Fruit fly (Drosophila melanogaster) whole organism, embryonic: Measurements from ENCODE around the gene CG4270.

Experiments
- Atf3 ChIP-seq: fragments of 200-800 bp; sonication (Bioruptor generic); optimal IDR thresholded peaks from 3 replicates; lab custom pipeline; 2016; ENCODE audit warnings: missing biosample characterization, missing genetic modification characterization
- Awh ChIP-seq: fragments of 200-800 bp; sonication (Bioruptor generic); IDR thresholded peaks from 2 replicates; pipeline ENCODE4, ENCODE4 v1.3.6; 2022; ENCODE audit warnings: missing biosample characterization, missing genetic modification characterization
- Bdp1 ChIP-seq: fragments of 200-800 bp; sonication (Bioruptor generic); optimal IDR thresholded peaks from 3 replicates; lab custom pipeline; 2016; ENCODE audit warnings: missing biosample characterization, missing genetic modification characterization
- CG10431 ChIP-seq: fragments of 200-800 bp; sonication (Bioruptor generic); optimal IDR thresholded peaks from 3 replicates; lab custom pipeline; 2018; ENCODE audit warnings: missing biosample characterization, mild to moderate bottlenecking, missing genetic modification characterization
- CG11456 ChIP-seq: fragments of 200-800 bp; sonication (Bioruptor generic); IDR thresholded peaks from 3 replicates; pipeline ENCODE4 v1.3.6; 2022; ENCODE audit warnings: missing biosample characterization, missing genetic modification characterization
- CG1233 ChIP-seq: fragments of 200-800 bp; sonication (Bioruptor generic); optimal IDR thresholded peaks from 4 replicates; lab custom pipeline; 2018; ENCODE audit warnings: missing biosample characterization, mild to moderate bottlenecking, missing genetic modification characterization
- CG15514 ChIP-seq: fragments of 200-800 bp; sonication (Bioruptor generic); optimal IDR thresholded peaks from 3 replicates; lab custom pipeline; 2017; ENCODE audit warnings: missing biosample characterization, missing genetic modification characterization, mild to moderate bottlenecking, moderate library complexity, missing genetic modification reagents
- CG16779 ChIP-seq: fragments of 200-800 bp; sonication (Bioruptor generic); IDR thresholded peaks from 2 replicates; pipeline ENCODE4 v1.3.6; 2022; ENCODE audit warnings: missing biosample characterization, missing genetic modification characterization
- CG17829 ChIP-seq: fragments of 200-800 bp; optimal IDR thresholded peaks from 2 replicates; lab custom pipeline; 2019; ENCODE audit warnings: missing biosample characterization, mild to moderate bottlenecking, missing genetic modification characterization, moderate library complexity
- CG17912 ChIP-seq: fragments of 200-800 bp; sonication (Bioruptor generic); optimal IDR thresholded peaks from 2 replicates; lab custom pipeline; 2018; ENCODE audit warnings: missing biosample characterization, mild to moderate bottlenecking, missing genetic modification characterization
- CG2202 ChIP-seq: fragments of 200-800 bp; sonication (Bioruptor generic); optimal IDR thresholded peaks from 2 replicates; lab custom pipeline; 2018; ENCODE audit warnings: missing biosample characterization, mild to moderate bottlenecking, missing genetic modification characterization
- CG6654 ChIP-seq: fragments of 200-800 bp; sonication (Bioruptor generic); optimal IDR thresholded peaks from 2 replicates; lab custom pipeline; 2017; ENCODE audit warnings: missing biosample characterization, mild to moderate bottlenecking, missing genetic modification characterization
- CG8388 ChIP-seq: fragments of 200-800 bp; sonication (Bioruptor generic); optimal IDR thresholded peaks from 2 replicates; lab custom pipeline; 2019; ENCODE audit warnings: missing biosample characterization, mild to moderate bottlenecking, missing genetic modification characterization, moderate library complexity
- CG9215 ChIP-seq: fragments of 200-800 bp; sonication (Bioruptor generic); IDR thresholded peaks from 2 replicates; pipeline ENCODE4 v1.3.6; 2022; ENCODE audit warnings: missing biosample characterization, missing genetic modification characterization
- CG9609 ChIP-seq: fragments of 200-800 bp; sonication (Bioruptor generic); optimal IDR thresholded peaks from 3 replicates; lab custom pipeline; 2016; ENCODE audit warnings: missing biosample characterization, missing genetic modification characterization
- CG9797 ChIP-seq: fragments of 200-800 bp; sonication (Bioruptor generic); optimal IDR thresholded peaks from 3 replicates; lab custom pipeline; 2018; ENCODE audit warnings: missing biosample characterization, mild to moderate bottlenecking, missing genetic modification characterization
- D ChIP-seq, 2 experiments: fragments of 200-800 bp in 1 of 2; fragments of >200 bp in 1 of 2; sonication (Bioruptor generic) in 1 of 2; optimal IDR thresholded peaks; 2 replicates in 1 of 2; 3 replicates in 1 of 2; lab custom pipeline; 2017; ENCODE audit warnings: mild to moderate bottlenecking in 1 of 2, missing biosample characterization in 1 of 2, missing genetic modification characterization in 1 of 2, missing genetic modification reagents in 1 of 2
- Ets97D ChIP-seq: fragments of 200-800 bp; sonication (Bioruptor generic); optimal IDR thresholded peaks from 3 replicates; lab custom pipeline; 2016; ENCODE audit warnings: missing biosample characterization, missing genetic modification characterization
- Hmr ChIP-seq: fragments of 200-800 bp; sonication (Bioruptor generic); optimal IDR thresholded peaks from 3 replicates; lab custom pipeline; 2017; ENCODE audit warnings: mild to moderate bottlenecking, missing biosample characterization, missing genetic modification reagents, missing genetic modification characterization
- Kr ChIP-seq: fragments of 200-800 bp; sonication (Bioruptor generic); optimal IDR thresholded peaks from 2 replicates; lab custom pipeline; 2017; ENCODE audit warnings: missing biosample characterization, mild to moderate bottlenecking, missing genetic modification characterization
- Mad ChIP-seq: fragments of 200-800 bp; sonication (Bioruptor generic); optimal IDR thresholded peaks from 2 replicates; lab custom pipeline; 2016; ENCODE audit warnings: missing biosample characterization, missing genetic modification characterization
- Myb ChIP-seq: fragments of 200-800 bp; sonication (Bioruptor generic); optimal IDR thresholded peaks from 2 replicates; lab custom pipeline; 2016; ENCODE audit warnings: missing biosample characterization, missing genetic modification characterization
- Neu2 ChIP-seq: fragments of 200-800 bp; sonication (Bioruptor generic); optimal IDR thresholded peaks from 3 replicates; lab custom pipeline; 2016; ENCODE audit warnings: missing biosample characterization, missing genetic modification characterization, borderline replicate concordance
- Scr ChIP-seq: fragments of 200-800 bp; sonication (Bioruptor generic); IDR thresholded peaks from 2 replicates; pipeline ENCODE4 v1.3.6; 2022; ENCODE audit warnings: missing biosample characterization, missing genetic modification characterization; ENCODE audit not compliant: partially characterized antibody
- Sox100B ChIP-seq: fragments of 200-800 bp; sonication (Bioruptor generic); optimal IDR thresholded peaks from 3 replicates; lab custom pipeline; 2018; ENCODE audit warnings: missing biosample characterization, mild to moderate bottlenecking, missing genetic modification characterization
- abd-A ChIP-seq: fragments of 200-800 bp; sonication (Bioruptor generic); optimal IDR thresholded peaks from 3 replicates; lab custom pipeline; 2019; ENCODE audit warnings: missing biosample characterization, mild to moderate bottlenecking, missing genetic modification characterization, moderate library complexity
- bcd ChIP-seq: fragments of 200-800 bp; sonication (Bioruptor generic); optimal IDR thresholded peaks from 2 replicates; lab custom pipeline; 2017; ENCODE audit warnings: missing biosample characterization, mild to moderate bottlenecking, missing genetic modification characterization
- disco-r ChIP-seq: fragments of 200-800 bp; sonication (Bioruptor generic); optimal IDR thresholded peaks from 2 replicates; lab custom pipeline; 2016; ENCODE audit warnings: missing biosample characterization, missing genetic modification characterization
- dmrt99B ChIP-seq: fragments of 200-800 bp; sonication (Bioruptor generic); optimal IDR thresholded peaks from 2 replicates; lab custom pipeline; 2018; ENCODE audit warnings: missing biosample characterization, mild to moderate bottlenecking, missing genetic modification characterization, moderate library complexity
- esg ChIP-seq: fragments of 200-800 bp; sonication (Bioruptor generic); conservative IDR thresholded peaks from 2 replicates; pipeline ENCODE4 v1.3.6; 2022; ENCODE audit warnings: missing biosample characterization, missing genetic modification characterization
- eve ChIP-seq, 2 experiments: fragments of >200 bp; optimal IDR thresholded peaks; 2 replicates each; lab custom pipeline; 2017; ENCODE audit warnings: missing biosample characterization in 2 of 2, missing genetic modification characterization in 2 of 2
- ewg ChIP-seq: fragments of 200-800 bp; sonication (Bioruptor generic); optimal IDR thresholded peaks from 3 replicates; lab custom pipeline; 2017; ENCODE audit warnings: mild to moderate bottlenecking, missing biosample characterization, missing genetic modification reagents, missing genetic modification characterization
- gcm2 ChIP-seq: fragments of 200-800 bp; sonication (Bioruptor generic); optimal IDR thresholded peaks from 2 replicates; lab custom pipeline; 2016; ENCODE audit warnings: missing biosample characterization, missing genetic modification characterization
- hb ChIP-seq: fragments of 200-800 bp; sonication (Bioruptor generic); IDR thresholded peaks from 3 replicates; pipeline ENCODE4 v1.3.6; 2022; ENCODE audit warnings: missing biosample characterization, missing genetic modification characterization; ENCODE audit not compliant: partially characterized antibody
- hth ChIP-seq: fragments of >200 bp; optimal IDR thresholded peaks from 2 replicates; lab custom pipeline; 2017; ENCODE audit warnings: inconsistent platforms
- ind ChIP-seq: fragments of 200-800 bp; sonication (Bioruptor generic); optimal IDR thresholded peaks from 3 replicates; lab custom pipeline; 2016; ENCODE audit warnings: missing biosample characterization, missing genetic modification characterization
- kah ChIP-seq: fragments of 200-800 bp; sonication (Bioruptor generic); optimal IDR thresholded peaks from 2 replicates; lab custom pipeline; 2018; ENCODE audit warnings: missing biosample characterization, mild to moderate bottlenecking, missing genetic modification characterization
- lab ChIP-seq: fragments of 200-800 bp; sonication (Bioruptor generic); optimal IDR thresholded peaks from 3 replicates; lab custom pipeline; 2017; ENCODE audit warnings: missing biosample characterization, missing genetic modification characterization, mild to moderate bottlenecking, moderate library complexity, missing genetic modification reagents
- lmd ChIP-seq: fragments of 200-800 bp; sonication (Bioruptor generic); IDR thresholded peaks from 2 replicates; pipeline ENCODE4 v1.3.6; 2022; ENCODE audit warnings: missing biosample characterization, missing genetic modification characterization
- onecut ChIP-seq: fragments of 200-800 bp; sonication (Bioruptor generic); IDR thresholded peaks from 2 replicates; pipeline ENCODE4 v1.3.6; 2022; ENCODE audit warnings: missing biosample characterization, missing genetic modification characterization
- pho ChIP-seq: fragments of 200-800 bp; sonication (Bioruptor generic); optimal IDR thresholded peaks from 2 replicates; lab custom pipeline; 2016; ENCODE audit warnings: missing biosample characterization, missing genetic modification characterization
- phol ChIP-seq: fragments of 200-800 bp; sonication (Bioruptor generic); optimal IDR thresholded peaks from 3 replicates; lab custom pipeline; 2018; ENCODE audit warnings: missing biosample characterization, mild to moderate bottlenecking, missing genetic modification characterization, moderate library complexity
- pzg ChIP-seq: fragments of 200-800 bp; sonication (Bioruptor generic); optimal IDR thresholded peaks from 3 replicates; lab custom pipeline; 2018; ENCODE audit warnings: missing biosample characterization, mild to moderate bottlenecking, missing genetic modification characterization, moderate library complexity
- ranshi ChIP-seq: fragments of 200-800 bp; sonication (Bioruptor generic); IDR thresholded peaks from 2 replicates; pipeline ENCODE4 v1.3.6; 2022; ENCODE audit warnings: missing biosample characterization, missing genetic modification characterization
- sens-2 ChIP-seq: fragments of 200-800 bp; sonication (Bioruptor generic); IDR thresholded peaks from 2 replicates; pipeline ENCODE4 v1.3.6; 2022; ENCODE audit warnings: missing biosample characterization, missing genetic modification characterization
- sug ChIP-seq: fragments of 200-800 bp; optimal IDR thresholded peaks from 2 replicates; lab custom pipeline; 2019; ENCODE audit warnings: missing biosample characterization, mild to moderate bottlenecking, missing genetic modification characterization, moderate library complexity
- wek ChIP-seq: fragments of 200-800 bp; sonication (Bioruptor generic); optimal IDR thresholded peaks from 3 replicates; lab custom pipeline; 2018; ENCODE audit warnings: missing biosample characterization, mild to moderate bottlenecking, missing genetic modification characterization, moderate library complexity
- zfh2 ChIP-seq: fragments of 200-800 bp; sonication (Bioruptor generic); optimal IDR thresholded peaks from 2 replicates; lab custom pipeline; 2016; ENCODE audit warnings: missing biosample characterization, missing genetic modification characterization

The CG4270 gene

DNA sequence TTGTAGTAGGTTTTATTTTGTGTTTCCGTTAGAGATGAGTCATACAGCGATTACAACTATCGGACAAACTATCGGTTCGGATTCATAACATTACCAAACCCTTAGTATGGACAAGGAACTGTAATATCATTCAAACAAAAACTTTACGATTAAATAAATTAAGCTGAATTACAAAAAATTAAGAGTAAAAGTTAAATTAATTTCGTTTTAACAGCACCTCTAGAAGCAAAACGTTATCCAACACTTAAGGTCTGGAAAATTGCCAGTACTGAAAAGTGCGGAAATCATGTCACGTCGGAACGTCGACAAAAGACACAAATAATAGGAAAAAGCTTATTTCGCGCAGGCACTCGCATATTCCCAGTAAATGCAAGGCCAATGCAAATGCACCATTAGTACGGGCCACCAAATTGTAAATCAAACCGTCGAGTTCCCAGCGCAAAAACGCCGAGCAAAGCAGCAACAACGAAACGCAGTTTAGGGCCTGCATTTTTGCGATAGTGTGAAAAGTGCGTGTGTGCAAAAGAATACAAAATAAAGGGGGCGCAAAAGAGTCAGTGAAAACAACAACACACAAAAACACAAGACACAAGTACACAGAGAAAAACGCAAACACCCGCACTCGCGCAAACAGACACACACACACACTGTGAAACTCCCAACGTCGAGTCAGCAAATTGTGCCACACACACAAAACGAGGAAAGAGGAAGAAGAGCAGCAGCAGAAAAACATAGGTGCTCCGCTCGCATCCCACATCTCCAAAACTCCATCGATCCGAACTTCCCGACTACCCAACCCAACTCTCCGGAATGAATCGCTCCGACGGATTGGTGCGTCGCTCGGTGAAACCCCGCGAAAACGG lies 36.8 kb upstream of the CG4270 start, which contains the start of the genes CG15387 and sau (continued):
- TF ChIP-seq Sox100B (peak; percentile 88), CG6654 (peak; percentile 57), CG2202 (tag; lab: Kevin White, UChicago) (peak; percentile 68), Mad (GFP tag; lab: Kevin White, UChicago) (peak; percentile 88), zfh2 (GFP tag; lab: Kevin White, UChicago) (peak; percentile 93), pzg (peak; percentile 71), lmd (GFP tag; lab: Robert Waterston, UW) (peak; percentile 82), CG17912 (peak; percentile 69), onecut (GFP tag; lab: Robert Waterston, UW) (peak; percentile 44), gcm2 (GFP tag; lab: Kevin White, UChicago) (no peak), Awh (GFP tag; lab: Robert Waterston, UW) (peak; percentile 65), Hmr (GFP tag; lab: Kevin White, UChicago) (peak; percentile 89), wek (GFP tag; lab: Kevin White, UChicago) (peak; percentile 48), Ets97D (peak; percentile 92), ewg (peak; percentile 84), Bdp1 (GFP tag; lab: Kevin White, UChicago) (peak; percentile 75), CG15514 (GFP tag; lab: Kevin White, UChicago) (peak; percentile 86), ranshi (peak; percentile 82), dmrt99B (tag; lab: Kevin White, UChicago) (peak; percentile 79), pho (GFP tag; lab: Kevin White, UChicago) (peak; percentile 88), Atf3 (GFP tag; lab: Kevin White, UChicago) (peak; percentile 86), D (optimal IDR thresholded peaks at IDR 0.05; lab: Kevin White, UChicago) (no peak), D (GFP tag; optimal IDR thresholded peaks at IDR 0.05; lab: Kevin White, UChicago) (peak; percentile 67), disco-r (GFP tag; lab: Kevin White, UChicago) (peak; percentile 84), CG9609 (GFP tag; lab: Kevin White, UChicago) (peak; percentile 91), Scr (GFP tag; lab: Robert Waterston, UW) (peak; percentile 97), CG10431 (GFP tag; lab: Kevin White, UChicago) (peak; percentile 67), CG9215 (GFP tag; lab: Robert Waterston, UW) (peak; percentile 77), Neu2 (GFP tag; lab: Kevin White, UChicago) (no peak), Myb (GFP tag; lab: Kevin White, UChicago) (peak; percentile 80), sens-2 (GFP tag; lab: Robert Waterston, UW) (no peak), CG9797 (GFP tag; lab: Kevin White, UChicago) (no peak), CG11456 (GFP tag; lab: Robert Waterston, UW) (peak; percentile 84), hb (GFP tag; lab: Robert Waterston, UW) (peak; percentile 81), CG17829 (peak; percentile 93), sug (peak; percentile 89), hth (lab: Kevin White, UChicago) (no peak), bcd (GFP tag; lab: Kevin White, UChicago) (peak; percentile 82), Kr (GFP tag; lab: Kevin White, UChicago) (no peak), CG16779 (GFP tag; lab: Robert Waterston, UW) (peak; percentile 64), kah (GFP tag; lab: Kevin White, UChicago) (peak; percentile 29), lab (GFP tag; lab: Kevin White, UChicago) (peak; percentile 91), CG8388 (GFP tag; lab: Kevin White, UChicago) (peak; percentile 81), ind (GFP tag; lab: Kevin White, UChicago) (peak; percentile 89), CG1233 (GFP tag; lab: Kevin White, UChicago) (peak; percentile 82), eve (GFP tag; optimal IDR thresholded peaks at IDR 0.05; lab: Kevin White, UChicago) (no peak), esg (GFP tag; lab: Robert Waterston, UW) (peak; percentile 71), phol (tag; lab: Kevin White, UChicago) (peak; percentile 88), abd-A (no peak)
